Worm (Caenorhabditis elegans): ENCODE data around the gene srz-100.
A peak's percentile ranks its signal among the peaks of the same experiment; 100 is the strongest.

Gene srz-100

ce11 chrV:16745214-16745613 lies 13.5 kb downstream of the srz-100 start:
- no peak for TF ChIP-seq dpl-1 (GFP tag; optimal IDR thresholded peaks at IDR 0.05)
- no peak for TF ChIP-seq mep-1 (tag; optimal IDR thresholded peaks at IDR 0.05)
- no peak for TF ChIP-seq grh-1 (GFP tag; IDR thresholded peaks at IDR 0.05)
- no peak for TF ChIP-seq ceh-88 (GFP tag; IDR thresholded peaks at IDR 0.05)
- no peak for TF ChIP-seq nhr-71 (tag; optimal IDR thresholded peaks at IDR 0.05)
- no peak for TF ChIP-seq unc-130 (tag; optimal IDR thresholded peaks at IDR 0.05)
- no peak for TF ChIP-seq tlp-1 (tag; optimal IDR thresholded peaks at IDR 0.05)
- no peak for TF ChIP-seq nhr-19 (GFP tag; conservative IDR thresholded peaks at IDR 0.05)
- no peak for TF ChIP-seq C04F5.9 (tag; optimal IDR thresholded peaks at IDR 0.05)
- TF ChIP-seq mdl-1 (tag; optimal IDR thresholded peaks at IDR 0.05) = no peak
- TF ChIP-seq unc-62 (GFP tag; optimal IDR thresholded peaks at IDR 0.05) = no peak
- no peak for TF ChIP-seq zag-1 (tag; optimal IDR thresholded peaks at IDR 0.05)
- TF ChIP-seq ztf-4 (tag; optimal IDR thresholded peaks at IDR 0.05) = no peak
- no peak for TF ChIP-seq hlh-17 (GFP tag; optimal IDR thresholded peaks at IDR 0.05; ENCODE audit: borderline replicate concordance)
- no peak for TF ChIP-seq pax-3 (tag; optimal IDR thresholded peaks at IDR 0.05)
- TF ChIP-seq unc-86 (tag; optimal IDR thresholded peaks at IDR 0.05) = no peak
- no peak for TF ChIP-seq fkh-8 (tag; optimal IDR thresholded peaks at IDR 0.05)

- TF ChIP-seq efl-3 (GFP tag; optimal IDR thresholded peaks at IDR 0.05) (no peak), snu-23 (GFP tag; optimal IDR thresholded peaks at IDR 0.05) (no peak), swsn-7 (tag; optimal IDR thresholded peaks at IDR 0.05) (no peak), fkh-4 (tag; optimal IDR thresholded peaks at IDR 0.05; ENCODE audit: borderline replicate concordance) (no peak), unc-86 (tag; optimal IDR thresholded peaks at IDR 0.05) (no peak), efl-1 (optimal IDR thresholded peaks at IDR 0.05) (peak in 1 of 2 experiments; percentile 68), efl-1 (GFP tag; optimal IDR thresholded peaks at IDR 0.05 in 1 of 2) (no peak), hpl-2 (GFP tag; optimal IDR thresholded peaks at IDR 0.05) (peak; percentile 61)
Measured at ce11 chrV:16746231-16746990, 14.7 kb downstream of the srz-100 start, which contains the start of gene gyg-2. TSS of gene gyg-2 (minus strand) at chrV:16746258.

- peak; percentile 18 for TF ChIP-seq elt-2 (tag; optimal IDR thresholded peaks at IDR 0.05)
- TF ChIP-seq nhr-77 (tag; optimal IDR thresholded peaks at IDR 0.05) = no peak
- TF ChIP-seq mep-1 (tag; optimal IDR thresholded peaks at IDR 0.05) = no peak
Measured at ce11 chrV:16747031-16747672, 15.5 kb downstream of the srz-100 start, which contains the start of gene dkf-2. TSS of gene dkf-2 (plus strand) at chrV:16747622.

DNA sequence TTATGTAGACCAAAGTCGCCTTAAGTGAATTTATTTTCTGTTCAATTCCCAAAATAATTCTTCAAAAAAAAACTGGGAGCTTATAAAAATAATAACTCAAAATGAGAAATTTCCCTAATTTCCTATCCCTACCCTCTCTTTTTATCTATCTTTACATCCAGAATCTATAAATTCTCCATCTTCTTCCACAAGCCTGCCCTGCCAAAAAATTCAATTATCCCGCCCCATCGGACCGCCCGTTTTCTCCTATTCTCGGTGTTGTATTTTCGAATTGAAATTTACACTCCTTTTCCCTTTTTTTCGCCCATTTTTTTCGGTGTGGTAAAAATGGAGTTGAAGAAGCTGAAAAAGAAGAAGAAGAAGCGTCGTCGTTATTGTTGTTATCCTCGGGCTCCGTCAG lies 17.8 kb downstream of the srz-100 start:
- TF ChIP-seq lin-15B (tag; optimal IDR thresholded peaks at IDR 0.05) (no peak), elt-3 (tag; optimal IDR thresholded peaks at IDR 0.05) (no peak), C16A3.4 (tag; optimal IDR thresholded peaks at IDR 0.05) (no peak), rnt-1 (tag; optimal IDR thresholded peaks at IDR 0.05) (no peak), F16B12.6 (tag; optimal IDR thresholded peaks at IDR 0.05) (no peak), elt-2 (tag; optimal IDR thresholded peaks at IDR 0.05) (no peak), nhr-90 (tag; optimal IDR thresholded peaks at IDR 0.05; ENCODE audit: poor library complexity) (no peak), dsc-1 (tag; optimal IDR thresholded peaks at IDR 0.05) (no peak), mab-9 (GFP tag; IDR thresholded peaks at IDR 0.05) (no peak), lin-39 (tag; optimal IDR thresholded peaks at IDR 0.05) (no peak), nhr-20 (tag; optimal IDR thresholded peaks at IDR 0.05) (no peak)
